Worm (Caenorhabditis elegans) whole organism, late embryonic: ENCODE measurements around the gene sorf-1.

Experiments used
- fkh-10 ChIP-seq: fragments of 150-350 bp; optimal IDR thresholded peaks from 2 replicates; lab custom pipeline; 2014; ENCODE audit warnings: missing biosample characterization, missing genetic modification reagents, missing genetic modification characterization
- pag-3 ChIP-seq: sonication (generic microtip); optimal IDR thresholded peaks from 2 replicates; lab custom pipeline; 2016; ENCODE audit warnings: missing compliant biosample characterization, missing genetic modification characterization, borderline replicate concordance
- pha-4 ChIP-seq: fragments of 150-350 bp; optimal IDR thresholded peaks from 2 replicates; lab custom pipeline; 2018; ENCODE audit warnings: missing biosample characterization, missing genetic modification reagents, missing genetic modification characterization
- rnt-1 ChIP-seq: sonication (generic microtip); optimal IDR thresholded peaks from 2 replicates; lab custom pipeline; 2016; ENCODE audit warnings: missing genetic modification characterization, missing compliant biosample characterization
- unc-55 ChIP-seq: sonication (generic microtip); optimal IDR thresholded peaks from 2 replicates; lab custom pipeline; 2017; ENCODE audit warnings: missing biosample characterization, missing genetic modification reagents, missing genetic modification characterization

DNA sequence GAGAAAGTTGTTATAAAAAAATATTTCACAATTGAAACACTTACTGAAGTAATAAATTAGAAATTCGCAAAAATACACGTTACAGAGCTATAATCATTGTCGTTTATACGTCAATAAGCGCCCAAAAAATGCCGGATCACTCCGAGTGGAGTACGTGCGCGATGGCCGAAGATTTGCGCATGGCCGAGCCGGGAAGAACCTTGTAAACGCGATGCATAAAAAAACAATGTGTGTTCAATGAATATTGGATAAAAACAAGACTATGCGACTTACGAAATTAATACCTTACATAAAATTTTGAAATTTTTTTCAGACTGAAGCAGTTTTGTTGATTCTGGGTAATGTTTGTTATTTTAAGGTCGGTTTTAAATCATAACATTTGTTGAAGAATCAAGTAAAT, at the start of gene sorf-1:
- TF ChIP-seq rnt-1 (tag; lab: Kevin White, UChicago) (no peak), fkh-10 (GFP tag; lab: Kevin White, UChicago) (no peak), unc-55 (no peak), pag-3 (no peak), pha-4 (no peak)
